Fruit fly (Drosophila melanogaster) S2 (cell line): ENCODE data around the gene CG10584.

ENCODE experiments used
- CG8478 ChIP-seq: fragments of >200 bp; optimal IDR thresholded peaks from 2 replicates; lab custom pipeline; 2018
- CTCF ChIP-seq, 2 experiments: fragments of >200 bp; optimal IDR thresholded peaks; 2 replicates each; lab custom pipeline; 2018

Gene CG10584

DNA sequence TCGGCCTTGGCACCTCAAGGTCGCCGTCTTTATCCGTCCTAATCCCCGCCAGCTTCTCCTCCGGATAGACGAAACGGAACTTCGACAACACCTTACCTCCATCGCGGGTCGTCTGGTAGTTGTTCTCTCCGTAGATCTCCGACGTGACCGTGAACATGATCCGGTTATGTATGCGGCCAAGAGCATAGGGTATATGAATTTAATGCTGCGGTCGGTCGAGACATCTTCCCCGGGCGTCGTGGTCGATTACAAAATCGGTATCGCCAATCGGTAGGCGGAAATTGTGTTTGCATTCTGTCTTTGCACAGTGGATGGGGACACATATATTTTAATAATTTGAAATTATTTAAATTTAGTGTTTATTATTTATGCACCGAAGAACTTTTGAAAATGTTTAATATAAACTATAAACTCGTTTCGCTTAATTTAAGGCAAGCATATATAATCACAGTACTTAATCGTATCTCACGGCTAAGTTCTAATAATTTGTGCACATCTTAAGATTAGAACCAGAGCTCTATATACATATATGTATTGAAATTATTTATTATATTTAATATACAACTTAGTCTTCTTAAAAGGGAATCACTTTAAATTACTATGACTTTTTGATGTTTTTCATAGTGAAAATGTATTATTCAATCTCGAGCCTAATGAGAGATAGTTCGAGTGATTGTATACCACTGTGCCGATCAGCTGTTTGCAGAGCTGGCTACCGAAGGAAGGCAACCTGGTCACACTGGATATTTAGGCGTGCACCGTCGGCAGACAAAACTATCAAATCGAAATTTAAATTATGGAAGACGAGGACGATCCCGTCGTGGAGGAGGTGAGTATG lies at the start of gene CG10584, which contains the start of gene Polr3E:
TSS of gene CG10584 (minus strand) at position 268 of the 838 bp plus-strand sequence.
TSS of gene Polr3E (plus strand) at position 733 of the 838 bp plus-strand sequence.
- TF ChIP-seq CTCF (optimal IDR thresholded peaks at IDR 0.05; lab: Kevin White, UChicago) (no peak), CG8478 (lab: Kevin White, UChicago) (no peak)

dm6 chr3L:21080430-21080829 lies 49.3 kb upstream of the CG10584 start:
- TF ChIP-seq CTCF (optimal IDR thresholded peaks at IDR 0.05; lab: Kevin White, UChicago) (no peak), CG8478 (lab: Kevin White, UChicago) (no peak)

DNA sequence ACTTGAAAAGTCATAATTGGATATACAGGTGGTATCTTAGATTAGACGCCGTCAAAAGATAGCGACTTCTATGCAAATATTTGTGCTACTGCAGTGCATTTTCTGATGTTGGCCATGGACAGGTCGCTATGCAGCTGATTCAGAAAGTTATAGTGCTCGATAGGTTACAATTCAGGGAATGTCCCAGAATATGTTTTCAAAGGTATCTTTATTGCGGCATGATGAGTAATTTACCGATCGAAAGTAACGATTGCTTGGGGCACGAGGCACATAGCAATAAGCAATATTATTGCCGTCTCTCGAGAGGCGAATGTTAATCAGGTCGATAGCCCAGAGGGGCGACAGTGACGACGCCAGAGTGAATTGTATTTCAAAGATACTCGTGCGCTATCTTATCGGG lies 38.9 kb upstream of the CG10584 start:
- TF ChIP-seq CG8478 (lab: Kevin White, UChicago) (no peak), CTCF (optimal IDR thresholded peaks at IDR 0.05; lab: Kevin White, UChicago) (no peak)

- no peak for TF ChIP-seq CG8478 (lab: Kevin White, UChicago)
- TF ChIP-seq CTCF (optimal IDR thresholded peaks at IDR 0.05; lab: Kevin White, UChicago): no peak
These were observed 38.3 kb upstream of the CG10584 start for dm6 chr3L:21069453-21069852.

- TF ChIP-seq CG8478 (lab: Kevin White, UChicago): no peak
- TF ChIP-seq CTCF (optimal IDR thresholded peaks at IDR 0.05; lab: Kevin White, UChicago): peak in 1 of 2 experiments; percentile 28
These were observed 36.5 kb upstream of the CG10584 start for dm6 chr3L:21067553-21068157.

dm6 chr3L:21066210-21066912 lies 35.2 kb upstream of the CG10584 start:
- no peak for TF ChIP-seq CG8478 (lab: Kevin White, UChicago)
- no peak for TF ChIP-seq CTCF (optimal IDR thresholded peaks at IDR 0.05; lab: Kevin White, UChicago)

- TF ChIP-seq CTCF (optimal IDR thresholded peaks at IDR 0.05; lab: Kevin White, UChicago) (peak in 1 of 2 experiments; percentile 55), CG8478 (lab: Kevin White, UChicago) (no peak)
These were observed 34.2 kb upstream of the CG10584 start, which contains the start of gene CG43072 for dm6 chr3L:21065212-21065902. CG43072 (plus strand) TSS chr3L:21065852.

dm6 chr3L:21064587-21064986 lies 33.4 kb upstream of the CG10584 start:
- TF ChIP-seq CTCF (optimal IDR thresholded peaks at IDR 0.05; lab: Kevin White, UChicago): no peak

DNA sequence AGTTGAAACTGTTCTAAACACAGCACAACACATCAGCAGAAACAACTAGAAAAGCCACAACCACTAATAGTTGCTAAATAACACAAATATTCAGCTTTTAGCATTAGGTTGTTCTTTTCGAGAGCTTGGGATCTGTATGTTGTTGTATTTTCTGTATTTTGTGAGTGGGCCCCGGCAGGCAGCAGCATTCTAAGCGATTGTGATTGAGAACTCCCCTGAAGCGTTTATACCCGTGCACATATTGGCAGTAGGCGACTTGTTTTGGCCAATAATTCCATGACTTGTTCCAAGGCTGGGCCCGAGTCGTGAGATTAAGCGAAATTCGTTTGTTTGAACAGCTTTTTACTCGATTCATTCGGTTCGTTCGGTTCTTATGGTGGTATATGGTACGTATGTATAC lies 30.8 kb upstream of the CG10584 start:
- TF ChIP-seq CG8478 (lab: Kevin White, UChicago) (no peak), CTCF (optimal IDR thresholded peaks at IDR 0.05; lab: Kevin White, UChicago) (no peak)

- TF ChIP-seq CTCF (optimal IDR thresholded peaks at IDR 0.05; lab: Kevin White, UChicago): no peak
These were observed 29.3 kb upstream of the CG10584 start for dm6 chr3L:21060189-21061070.

DNA sequence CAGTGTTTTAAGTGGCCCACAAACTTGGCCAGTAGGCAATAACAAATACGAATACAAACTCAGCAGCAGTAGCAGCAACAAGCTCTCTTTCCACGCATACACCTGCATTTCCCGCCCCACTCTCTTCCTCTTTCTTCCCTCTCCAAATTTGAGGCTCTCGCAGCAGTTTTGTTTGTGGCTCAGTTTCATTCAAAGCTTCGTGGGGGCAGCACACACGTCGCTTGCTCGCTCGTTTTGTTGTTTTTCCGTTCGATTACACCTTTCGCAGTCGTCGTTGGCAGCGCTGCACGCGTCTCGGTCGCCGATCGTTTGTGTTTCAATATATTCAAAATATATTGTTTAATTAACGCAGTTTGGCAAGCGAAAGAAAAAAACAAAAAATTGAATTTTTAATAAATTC lies 27.5 kb upstream of the CG10584 start:
- TF ChIP-seq CG8478 (lab: Kevin White, UChicago) (no peak), CTCF (optimal IDR thresholded peaks at IDR 0.05; lab: Kevin White, UChicago) (no peak)

dm6 chr3L:21057568-21057940 lies 26.4 kb upstream of the CG10584 start:
- TF ChIP-seq CG8478 (lab: Kevin White, UChicago): no peak
- TF ChIP-seq CTCF (optimal IDR thresholded peaks at IDR 0.05; lab: Kevin White, UChicago): no peak

DNA sequence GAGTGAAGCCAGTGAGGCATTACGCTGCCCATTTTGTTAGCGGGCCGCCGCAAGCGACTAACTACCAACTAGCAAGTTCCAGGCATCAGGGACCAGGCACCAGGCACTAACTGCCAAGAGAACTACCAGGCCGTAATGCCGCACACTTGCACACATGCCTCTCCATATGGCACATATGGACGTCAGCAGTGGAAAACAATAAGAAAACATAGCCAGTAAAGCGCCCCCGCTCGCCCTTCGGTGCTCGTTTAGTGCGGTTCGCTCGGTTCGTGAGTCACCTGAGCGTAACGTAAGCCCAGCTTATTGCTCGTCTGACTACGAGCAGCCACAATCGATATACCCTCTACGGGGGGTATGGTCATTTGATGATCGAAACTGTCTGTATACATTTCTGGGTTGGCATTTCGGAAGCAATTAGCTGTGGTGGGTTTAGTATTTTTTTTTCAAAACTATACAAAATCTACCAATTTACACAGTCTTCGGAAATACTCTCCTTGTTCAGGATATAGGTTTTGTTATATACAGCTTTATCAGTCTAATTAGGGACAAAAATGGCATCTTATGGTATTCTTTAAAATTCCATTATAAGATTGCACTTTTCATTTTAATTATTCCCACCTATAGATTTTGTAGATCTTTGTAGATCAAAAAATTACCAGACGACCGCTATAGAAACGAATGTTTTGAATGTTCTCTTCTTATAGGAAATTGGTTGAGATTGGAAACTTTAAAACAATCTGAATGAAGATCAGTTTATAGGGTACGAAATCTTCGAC lies 25.8 kb upstream of the CG10584 start:
- no peak for TF ChIP-seq CG8478 (lab: Kevin White, UChicago)
